Fruit fly (Drosophila melanogaster): ENCODE measurements around the gene sev.

dm6 chrX:11092201-11092600 is 6.1 kb upstream of the sev start, which contains the start of gene CG2061:
- TF ChIP-seq CG34367 (tag; optimal IDR thresholded peaks at IDR 0.05) (no peak), rn (GFP tag; IDR thresholded peaks at IDR 0.05) (no peak), fd96Ca (GFP tag; IDR thresholded peaks at IDR 0.05) (no peak), EcR (GFP tag; optimal IDR thresholded peaks at IDR 0.05) (no peak)
